Worm (Caenorhabditis elegans): Measurements from ENCODE around the gene xrn-1.

The xrn-1 gene

ce11 chrII:14040204-14040842 is 28.4 kb upstream of the xrn-1 start:
- no peak for TF ChIP-seq skn-1 (tag; optimal IDR thresholded peaks at IDR 0.05)
- TF ChIP-seq mdl-1 (tag; optimal IDR thresholded peaks at IDR 0.05) = peak; percentile 96 to 98
- TF ChIP-seq alr-1 (tag; optimal IDR thresholded peaks at IDR 0.05) = no peak
- TF ChIP-seq peb-1 (tag; optimal IDR thresholded peaks at IDR 0.05) = no peak
- TF ChIP-seq R02D3.7 (tag; optimal IDR thresholded peaks at IDR 0.05) = peak; percentile 0
- no peak for TF ChIP-seq nhr-12 (tag; optimal IDR thresholded peaks at IDR 0.05)
- TF ChIP-seq nhr-23 (tag; optimal IDR thresholded peaks at IDR 0.05) = no peak
- TF ChIP-seq mab-5 (tag; optimal IDR thresholded peaks at IDR 0.05) = peak; percentile 87
- peak; percentile 98 for TF ChIP-seq F13H6.1 (tag; optimal IDR thresholded peaks at IDR 0.05)
- peak; percentile 84 for TF ChIP-seq C34F6.9 (tag; optimal IDR thresholded peaks at IDR 0.05)
- peak; percentile 90 for TF ChIP-seq crh-2 (tag; optimal IDR thresholded peaks at IDR 0.05)
- TF ChIP-seq egl-27 (tag; optimal IDR thresholded peaks at IDR 0.05) = peak; percentile 89
- no peak for TF ChIP-seq elt-1 (tag; optimal IDR thresholded peaks at IDR 0.05)
- TF ChIP-seq snpc-4 (tag; optimal IDR thresholded peaks at IDR 0.05) = peak; percentile 51
- TF ChIP-seq ama-1 (optimal IDR thresholded peaks at IDR 0.05) = no peak
- TF ChIP-seq nhr-11 (tag; optimal IDR thresholded peaks at IDR 0.05) = peak; percentile 21
- TF ChIP-seq ztf-4 (tag; optimal IDR thresholded peaks at IDR 0.05) = peak; percentile 87
- TF ChIP-seq elt-3 (tag; optimal IDR thresholded peaks at IDR 0.05) = no peak
- no peak for TF ChIP-seq lin-39 (tag; optimal IDR thresholded peaks at IDR 0.05)
- peak; percentile 67 for TF ChIP-seq fos-1 (tag; optimal IDR thresholded peaks at IDR 0.05)
- TF ChIP-seq mbf-1 (tag; optimal IDR thresholded peaks at IDR 0.05) = no peak
- peak; percentile 96 for TF ChIP-seq Y55F3AM.14 (GFP tag; optimal IDR thresholded peaks at IDR 0.05)
- peak; percentile 44 for TF ChIP-seq unc-39 (tag; optimal IDR thresholded peaks at IDR 0.05)
- TF ChIP-seq nhr-25 (tag; optimal IDR thresholded peaks at IDR 0.05) = peak; percentile 80
- TF ChIP-seq ceh-16 (tag; optimal IDR thresholded peaks at IDR 0.05) = peak; percentile 74
- peak; percentile 54 for TF ChIP-seq gmeb-1 (tag; optimal IDR thresholded peaks at IDR 0.05)
- TF ChIP-seq sem-4 (tag; optimal IDR thresholded peaks at IDR 0.05) = peak; percentile 94
- TF ChIP-seq nhr-21 (tag; optimal IDR thresholded peaks at IDR 0.05) = peak; percentile 93
- TF ChIP-seq dmd-4 (tag; optimal IDR thresholded peaks at IDR 0.05) = no peak
- peak; percentile 79 for TF ChIP-seq lin-13 (GFP tag; optimal IDR thresholded peaks at IDR 0.05)
- peak; percentile 75 for TF ChIP-seq nhr-6 (tag; optimal IDR thresholded peaks at IDR 0.05)
- peak; percentile 60 for TF ChIP-seq blmp-1 (tag; optimal IDR thresholded peaks at IDR 0.05; ENCODE audit: insufficient read depth)
- peak; percentile 85 for TF ChIP-seq sma-3 (GFP tag; optimal IDR thresholded peaks at IDR 0.05)
- TF ChIP-seq ceh-82 (tag; optimal IDR thresholded peaks at IDR 0.05) = peak; percentile 35
- no peak for TF ChIP-seq ztf-1 (GFP tag; conservative IDR thresholded peaks at IDR 0.05)
- TF ChIP-seq sma-9 (GFP tag; optimal IDR thresholded peaks at IDR 0.05) = peak; percentile 98
- no peak for TF ChIP-seq sma-9 (tag; optimal IDR thresholded peaks at IDR 0.05)
- no peak for TF ChIP-seq nhr-10 (tag; optimal IDR thresholded peaks at IDR 0.05)
- peak; percentile 84 for TF ChIP-seq nhr-77 (tag; optimal IDR thresholded peaks at IDR 0.05)
- TF ChIP-seq nhr-237 (tag; optimal IDR thresholded peaks at IDR 0.05) = no peak
- TF ChIP-seq nhr-129 (tag; optimal IDR thresholded peaks at IDR 0.05) = peak; percentile 91
- TF ChIP-seq unc-62 (GFP tag; optimal IDR thresholded peaks at IDR 0.05) = peak; percentile 67
- TF ChIP-seq zag-1 (tag; optimal IDR thresholded peaks at IDR 0.05) = peak; percentile 92
- peak; percentile 54 for TF ChIP-seq lin-11 (tag; optimal IDR thresholded peaks at IDR 0.05)
- no peak for TF ChIP-seq ztf-11 (tag; optimal IDR thresholded peaks at IDR 0.05)
- TF ChIP-seq unc-55 (GFP tag; optimal IDR thresholded peaks at IDR 0.05) = peak; percentile 80
- peak; percentile 70 to 92 for TF ChIP-seq lsy-2 (tag; optimal IDR thresholded peaks at IDR 0.05)
- no peak for TF ChIP-seq aly-2 (tag; optimal IDR thresholded peaks at IDR 0.05)
- TF ChIP-seq ZK546.5 (tag; optimal IDR thresholded peaks at IDR 0.05) = peak; percentile 29
